Fruit fly (Drosophila melanogaster) whole organism, adult: ENCODE results near the gene TORIP.

Source experiments
- CG11617 ChIP-seq: fragments of 200-800 bp; sonication (Bioruptor generic); optimal IDR thresholded peaks from 2 replicates; lab custom pipeline; 2017; ENCODE audit warnings: mild to moderate bottlenecking, missing biosample characterization, missing genetic modification reagents, missing genetic modification characterization
- CG33017 ChIP-seq: fragments of 200-800 bp; sonication (Bioruptor generic); optimal IDR thresholded peaks from 2 replicates; lab custom pipeline; 2018; ENCODE audit warnings: missing biosample characterization, mild to moderate bottlenecking, missing genetic modification characterization, moderate library complexity
- CG5204 ChIP-seq: fragments of 200-800 bp; sonication (Bioruptor generic); optimal IDR thresholded peaks from 2 replicates; lab custom pipeline; 2016; ENCODE audit warnings: missing biosample characterization, missing genetic modification characterization
- bab1 ChIP-seq: fragments of 200-800 bp; sonication (Bioruptor generic); optimal IDR thresholded peaks from 3 replicates; lab custom pipeline; 2019; ENCODE audit warnings: missing biosample characterization, mild to moderate bottlenecking, missing genetic modification characterization, moderate library complexity
- kay ChIP-seq: fragments of 200-800 bp; sonication (Bioruptor generic); peaks from one replicate; lab custom pipeline; 2016; ENCODE audit warnings: missing biosample characterization, missing genetic modification characterization, borderline replicate concordance
- tj ChIP-seq: fragments of 200-800 bp; sonication (Bioruptor generic); optimal IDR thresholded peaks from 3 replicates; lab custom pipeline; 2017; ENCODE audit warnings: missing biosample characterization, mild to moderate bottlenecking, missing genetic modification characterization, moderate library complexity

DNA sequence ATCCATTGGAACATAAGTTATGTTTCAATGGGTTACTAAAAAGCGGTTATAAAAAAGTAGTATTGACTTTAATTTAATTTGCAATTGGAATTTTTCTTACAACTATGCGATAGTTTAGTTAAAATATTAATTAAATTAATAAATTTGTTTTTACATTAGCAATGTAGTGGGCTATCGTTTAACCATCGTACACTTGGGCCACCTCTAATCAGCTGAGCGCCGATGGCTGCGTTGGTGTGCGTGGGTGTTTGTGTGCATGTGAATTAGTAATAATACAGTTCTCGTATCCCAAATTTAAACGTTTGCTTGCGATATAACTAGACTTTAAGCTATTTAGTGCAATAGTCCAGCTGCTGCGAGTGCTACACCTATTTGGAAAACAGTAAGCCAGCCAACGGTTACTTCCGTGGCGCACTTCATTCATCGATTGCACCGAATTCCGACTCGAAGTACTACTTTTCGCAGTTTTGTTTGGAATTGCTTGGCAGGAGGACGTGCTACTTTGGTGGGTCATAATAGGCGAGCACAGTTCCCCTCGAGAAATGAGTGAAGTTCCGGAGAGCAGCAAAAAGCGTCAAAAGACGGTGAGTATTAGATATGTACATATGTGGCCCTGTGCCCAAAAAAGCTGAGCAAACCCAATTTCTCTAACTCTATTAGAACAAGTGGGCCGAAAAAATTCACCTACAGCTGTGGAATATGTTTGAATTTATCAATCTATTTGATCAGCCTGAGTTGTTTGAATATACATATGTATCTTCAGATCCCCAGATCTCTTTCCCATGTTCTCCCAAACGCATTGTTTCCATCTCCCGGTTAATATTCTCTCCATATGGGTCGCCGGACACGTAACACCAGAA lies 40.4 kb upstream of the TORIP start, which contains the start of gene Papss:
- TF ChIP-seq kay (no peak), tj (no peak), CG33017 (tag; lab: Kevin White, UChicago) (peak; percentile 19), bab1 (peak; percentile 66), CG11617 (GFP tag; lab: Kevin White, UChicago) (peak; percentile 26), CG5204 (no peak)
